Fruit fly (Drosophila melanogaster): ENCODE measurements around the gene PolA1.
A peak's percentile ranks its signal among the peaks of the same experiment; 100 is the strongest.

dm6 chr3R:21682041-21682440 lies 10.5 kb upstream of the PolA1 start:
- TF ChIP-seq Ets96B (tag; optimal IDR thresholded peaks at IDR 0.05) (peak; percentile 84), Lpt (GFP tag; optimal IDR thresholded peaks at IDR 0.05) (peak; percentile 68), Gug (GFP tag; IDR thresholded peaks at IDR 0.05) (peak; percentile 58; the same call in 1 of the 2 replicates), CG3919 (GFP tag; optimal IDR thresholded peaks at IDR 0.05) (peak; percentile 81), CG10669 (GFP tag; optimal IDR thresholded peaks at IDR 0.05) (peak; percentile 80), CG32006 (GFP tag; optimal IDR thresholded peaks at IDR 0.05) (peak; percentile 79), vri (GFP tag; optimal IDR thresholded peaks at IDR 0.05) (no peak), Sox102F (GFP tag; optimal IDR thresholded peaks at IDR 0.05) (no peak)
